Worm (Caenorhabditis elegans) whole organism, L1 larva: Measurements from ENCODE around the gene F52G3.8.

Experiments
- C34B4.2 ChIP-seq: sonication (generic microtip); optimal IDR thresholded peaks from 2 replicates; lab custom pipeline; 2017; ENCODE audit warnings: mild to moderate bottlenecking, missing genetic modification characterization, missing compliant biosample characterization
- aha-1 ChIP-seq: fragments of 150-350 bp; optimal IDR thresholded peaks from 2 replicates; lab custom pipeline; 2014; ENCODE audit warnings: missing biosample characterization, missing genetic modification characterization
- ceh-63 ChIP-seq: fragments of 200-800 bp; sonication (Bioruptor generic); optimal IDR thresholded peaks from 2 replicates; lab custom pipeline; 2018; ENCODE audit warnings: mild to moderate bottlenecking, missing genetic modification characterization, missing compliant biosample characterization
- ceh-8 ChIP-seq: fragments of 200-800 bp; sonication (Bioruptor generic); optimal IDR thresholded peaks from 2 replicates; lab custom pipeline; 2018; ENCODE audit warnings: mild to moderate bottlenecking, missing genetic modification characterization, moderate library complexity, missing compliant biosample characterization
- ceh-82 ChIP-seq, 3 experiments: fragments of 150-350 bp in 1 of 3; sonication (generic microtip) in 2 of 3; optimal IDR thresholded peaks; 2 replicates each; lab custom pipeline; 2014 to 2017; ENCODE audit warnings: missing biosample characterization in 3 of 3, missing genetic modification characterization in 3 of 3
- ceh-90 ChIP-seq: sonication (generic microtip); optimal IDR thresholded peaks from 2 replicates; lab custom pipeline; 2016; ENCODE audit warnings: missing genetic modification characterization, missing compliant biosample characterization
- ces-1 ChIP-seq: fragments of 150-350 bp; optimal IDR thresholded peaks from 2 replicates; lab custom pipeline; 2014; ENCODE audit warnings: missing biosample characterization, missing genetic modification reagents, missing genetic modification characterization
- dpl-1 ChIP-seq, 3 experiments: fragments of 150-350 bp in 2 of 3; sonication (generic microtip) in 1 of 3; optimal IDR thresholded peaks; 2 replicates each; lab custom pipeline; 2014 to 2017; ENCODE audit warnings: missing biosample characterization in 3 of 3, missing genetic modification characterization in 3 of 3, missing genetic modification reagents in 3 of 3
- dsc-1 ChIP-seq: sonication (generic microtip); optimal IDR thresholded peaks from 2 replicates; lab custom pipeline; 2016; ENCODE audit warnings: mild to moderate bottlenecking, missing genetic modification characterization, missing compliant biosample characterization
- efl-3 ChIP-seq: fragments of 200-800 bp; sonication (Bioruptor generic); optimal IDR thresholded peaks from 2 replicates; lab custom pipeline; 2018; ENCODE audit warnings: mild to moderate bottlenecking, missing genetic modification characterization, missing compliant biosample characterization
- egl-13 ChIP-seq: sonication (generic microtip); optimal IDR thresholded peaks from 2 replicates; lab custom pipeline; 2016; ENCODE audit warnings: missing genotype, missing genetic modification reagents, missing genetic modification characterization, missing compliant biosample characterization
- egl-27 ChIP-seq, 2 experiments: fragments of 150-350 bp in 1 of 2; sonication (generic microtip); optimal IDR thresholded peaks; 3 replicates each; lab custom pipeline; 2017 to 2018; ENCODE audit warnings: missing biosample characterization in 2 of 2, missing genetic modification characterization in 2 of 2, missing genetic modification reagents in 2 of 2
- elt-2 ChIP-seq: sonication (generic microtip); optimal IDR thresholded peaks from 2 replicates; lab custom pipeline; 2016; ENCODE audit warnings: missing genetic modification characterization, mild to moderate bottlenecking, inconsistent platforms, missing compliant biosample characterization, missing genetic modification reagents
- elt-3 ChIP-seq, 6 experiments: fragments of 150-350 bp in 1 of 6; sonication (generic microtip); optimal IDR thresholded peaks; 2 replicates each; lab custom pipeline; 2017 to 2018; ENCODE audit warnings: missing biosample characterization in 6 of 6, missing genetic modification characterization in 6 of 6, inconsistent platforms in 1 of 6
- ets-5 ChIP-seq: fragments of 200-800 bp; sonication (Bioruptor generic); IDR thresholded peaks from 2 replicates; pipeline ENCODE4 v1.3.6; 2022; ENCODE audit warnings: missing genetic modification characterization, missing compliant biosample characterization
- fkh-10 ChIP-seq: sonication (generic microtip); optimal IDR thresholded peaks from 2 replicates; lab custom pipeline; 2017; ENCODE audit warnings: missing biosample characterization, missing genetic modification reagents, missing genetic modification characterization
- fkh-4 ChIP-seq: sonication (generic microtip); optimal IDR thresholded peaks from 2 replicates; lab custom pipeline; 2016; ENCODE audit warnings: missing compliant biosample characterization, missing genetic modification characterization, borderline replicate concordance
- fkh-8 ChIP-seq: sonication (generic microtip); optimal IDR thresholded peaks from 2 replicates; lab custom pipeline; 2016; ENCODE audit warnings: mild to moderate bottlenecking, missing genetic modification characterization, missing compliant biosample characterization
- fos-1 ChIP-seq: fragments of 150-350 bp; optimal IDR thresholded peaks from 2 replicates; lab custom pipeline; 2014; ENCODE audit warnings: missing biosample characterization, missing genetic modification characterization
- grh-1 ChIP-seq: fragments of 200-800 bp; sonication (Bioruptor generic); IDR thresholded peaks from 2 replicates; pipeline ENCODE4 v1.3.6; 2022; ENCODE audit warnings: missing genetic modification reagents, missing genetic modification characterization, missing compliant biosample characterization
- hlh-17 ChIP-seq: fragments of 200-800 bp; sonication (Bioruptor generic); optimal IDR thresholded peaks from 2 replicates; lab custom pipeline; 2018; ENCODE audit warnings: missing genetic modification characterization, mild to moderate bottlenecking, missing compliant biosample characterization, moderate library complexity, borderline replicate concordance
- irx-1 ChIP-seq: sonication (generic microtip); optimal IDR thresholded peaks from 2 replicates; lab custom pipeline; 2016; ENCODE audit warnings: missing genetic modification characterization, missing compliant biosample characterization
- jun-1 ChIP-seq: fragments of 150-350 bp; optimal IDR thresholded peaks from 2 replicates; lab custom pipeline; 2014; ENCODE audit warnings: missing biosample characterization, missing genetic modification reagents, missing genetic modification characterization
- lin-14 ChIP-seq: fragments of 200-800 bp; sonication (Bioruptor generic); optimal IDR thresholded peaks from 2 replicates; lab custom pipeline; 2018; ENCODE audit warnings: mild to moderate bottlenecking, missing genetic modification characterization, moderate library complexity, missing compliant biosample characterization
- lin-15B ChIP-seq: fragments of 150-350 bp; sonication (generic microtip); optimal IDR thresholded peaks from 3 replicates; lab custom pipeline; 2014; ENCODE audit warnings: missing biosample characterization, missing genetic modification characterization
- mab-9 ChIP-seq: fragments of 200-800 bp; sonication (Bioruptor generic); IDR thresholded peaks from 2 replicates; pipeline ENCODE4 v1.3.6; 2022; ENCODE audit warnings: missing genetic modification reagents, missing genetic modification characterization, missing compliant biosample characterization
- mdl-1 ChIP-seq, 2 experiments: fragments of 150-350 bp; optimal IDR thresholded peaks; 2 replicates each; lab custom pipeline; 2014 to 2017; ENCODE audit warnings: missing biosample characterization in 2 of 2, missing genetic modification characterization in 2 of 2, inconsistent platforms in 1 of 2
- mef-2 ChIP-seq: fragments of 150-350 bp; optimal IDR thresholded peaks from 2 replicates; lab custom pipeline; 2014; ENCODE audit warnings: missing biosample characterization, missing genetic modification characterization
- mep-1 ChIP-seq: fragments of 150-350 bp; optimal IDR thresholded peaks from 2 replicates; lab custom pipeline; 2014; ENCODE audit warnings: missing biosample characterization, missing genetic modification characterization
- nhr-12 ChIP-seq: sonication (generic microtip); optimal IDR thresholded peaks from 2 replicates; lab custom pipeline; 2017; ENCODE audit warnings: missing biosample characterization, missing genetic modification characterization
- nhr-20 ChIP-seq: sonication (generic microtip); optimal IDR thresholded peaks from 2 replicates; lab custom pipeline; 2016; ENCODE audit warnings: mild to moderate bottlenecking, missing genetic modification characterization, missing compliant biosample characterization
- nhr-237 ChIP-seq: fragments of 150-350 bp; optimal IDR thresholded peaks from 2 replicates; lab custom pipeline; 2014; ENCODE audit warnings: missing biosample characterization, missing genetic modification characterization
- nhr-47 ChIP-seq: sonication (generic microtip); optimal IDR thresholded peaks from 2 replicates; lab custom pipeline; 2016; ENCODE audit warnings: mild to moderate bottlenecking, missing genetic modification characterization, moderate library complexity, missing compliant biosample characterization
- nhr-71 ChIP-seq: sonication (generic microtip); optimal IDR thresholded peaks from 2 replicates; lab custom pipeline; 2016; ENCODE audit warnings: mild to moderate bottlenecking, missing genetic modification characterization, moderate library complexity, missing compliant biosample characterization
- nhr-76 ChIP-seq: sonication (generic microtip); optimal IDR thresholded peaks from 2 replicates; lab custom pipeline; 2017; ENCODE audit warnings: missing biosample characterization, missing genetic modification characterization
- nhr-90 ChIP-seq: sonication (generic microtip); optimal IDR thresholded peaks from 2 replicates; lab custom pipeline; 2016; ENCODE audit warnings: mild to moderate bottlenecking, missing genetic modification characterization, missing compliant biosample characterization; ENCODE audit not compliant: poor library complexity
- rnt-1 ChIP-seq: sonication (generic microtip); optimal IDR thresholded peaks from 2 replicates; lab custom pipeline; 2016; ENCODE audit warnings: mild to moderate bottlenecking, missing genetic modification characterization, moderate library complexity, missing compliant biosample characterization
- skn-1 ChIP-seq: fragments of 150-350 bp; optimal IDR thresholded peaks from 2 replicates; lab custom pipeline; 2014; ENCODE audit warnings: missing biosample characterization, missing genetic modification characterization
- snu-23 ChIP-seq: sonication (generic microtip); optimal IDR thresholded peaks from 2 replicates; lab custom pipeline; 2016; ENCODE audit warnings: missing genetic modification characterization, missing compliant biosample characterization
- sox-4 ChIP-seq: sonication (generic microtip); optimal IDR thresholded peaks from 2 replicates; lab custom pipeline; 2016; ENCODE audit warnings: missing genetic modification characterization, missing compliant biosample characterization
- sptf-1 ChIP-seq: fragments of 150-350 bp; optimal IDR thresholded peaks from 2 replicates; lab custom pipeline; 2014; ENCODE audit warnings: missing biosample characterization, missing genetic modification characterization
- unc-30 ChIP-seq: sonication (generic microtip); optimal IDR thresholded peaks from 2 replicates; lab custom pipeline; 2017; ENCODE audit warnings: missing biosample characterization, missing genetic modification characterization
- unc-98 ChIP-seq: fragments of 200-800 bp; sonication (Bioruptor generic); IDR thresholded peaks from 2 replicates; pipeline ENCODE4 v1.3.6; 2022; ENCODE audit warnings: missing genetic modification characterization, missing compliant biosample characterization
- xbp-1 ChIP-seq: sonication (generic microtip); optimal IDR thresholded peaks from 2 replicates; lab custom pipeline; 2016; ENCODE audit warnings: missing genetic modification characterization, missing compliant biosample characterization
- ztf-4 ChIP-seq: fragments of 150-350 bp; optimal IDR thresholded peaks from 2 replicates; lab custom pipeline; 2014; ENCODE audit warnings: missing biosample characterization, missing genetic modification characterization

Gene F52G3.8

ce11 chrX:16965888-16966287, 13.1 kb upstream of the F52G3.8 start:
- TF ChIP-seq fkh-4 (tag; lab: Kevin White, UChicago) (no peak), lin-14 (no peak), fkh-8 (tag; lab: Kevin White, UChicago) (no peak), egl-13 (no peak)

- TF ChIP-seq elt-2 (tag; lab: Kevin White, UChicago) (peak; percentile 6), dsc-1 (tag; lab: Kevin White, UChicago) (no peak)
Observed at ce11 chrX:16963519-16963971, 10.8 kb upstream of the F52G3.8 start, which contains the start of the genes F52G3.1 and F52G3.7. F52G3.1 (plus strand) TSS chrX:16963871. F52G3.7 (plus strand) TSS chrX:16963921.

DNA sequence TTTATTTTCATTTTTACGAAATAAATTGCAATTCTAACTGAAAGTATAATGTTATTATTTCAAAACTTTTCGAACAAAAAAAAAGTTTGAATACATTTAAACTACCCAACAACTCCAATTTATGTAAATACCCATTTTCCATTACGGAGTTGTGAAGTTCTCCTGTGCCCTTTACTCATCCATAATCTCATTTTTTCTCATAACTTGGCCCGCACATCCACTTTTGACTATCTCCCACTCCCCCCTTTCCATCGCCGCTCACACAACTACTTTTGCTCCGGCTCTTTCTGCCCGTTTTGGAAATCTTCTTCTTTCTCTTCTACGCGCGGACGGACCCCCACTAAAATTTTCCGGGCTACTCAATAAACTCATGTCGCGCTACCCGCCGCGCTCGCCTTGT, 9.9 kb upstream of the F52G3.8 start:
- TF ChIP-seq mab-9 (GFP tag; lab: Robert Waterston, UW) = no peak
- peak; percentile 15 for TF ChIP-seq lin-14
- no peak for TF ChIP-seq nhr-90 (tag; lab: Kevin White, UChicago)
- no peak for TF ChIP-seq dpl-1 (GFP tag; optimal IDR thresholded peaks at IDR 0.05; lab: Kevin White, UChicago)
- no peak for TF ChIP-seq snu-23 (GFP tag; lab: Kevin White, UChicago)

- no peak for TF ChIP-seq efl-3 (GFP tag; lab: Kevin White, UChicago)
- TF ChIP-seq dsc-1 (tag; lab: Kevin White, UChicago) = peak; percentile 69
- TF ChIP-seq fkh-4 (tag; lab: Kevin White, UChicago) = no peak
- no peak for TF ChIP-seq ces-1
- no peak for TF ChIP-seq ets-5 (GFP tag; lab: Robert Waterston, UW)
- no peak for TF ChIP-seq ceh-90 (tag; lab: Kevin White, UChicago)
- TF ChIP-seq jun-1 (tag; lab: Kevin White, UChicago) = peak; percentile 84
- TF ChIP-seq nhr-12 (tag; lab: Kevin White, UChicago) = no peak
- TF ChIP-seq C34B4.2 = no peak
- peak; percentile 46 for TF ChIP-seq nhr-76 (tag; lab: Kevin White, UChicago)
- TF ChIP-seq elt-3 (tag; optimal IDR thresholded peaks at IDR 0.05; lab: Kevin White, UChicago) = peak in 2 of 6 experiments; percentile 57 to 67
- TF ChIP-seq mep-1 (tag; lab: Kevin White, UChicago) = peak; percentile 77
- peak; percentile 62 to 77 for TF ChIP-seq egl-27 (tag; optimal IDR thresholded peaks at IDR 0.05; lab: Kevin White, UChicago)
- TF ChIP-seq grh-1 (GFP tag; lab: Robert Waterston, UW) = no peak; the same call in 1 of the 2 replicates
- TF ChIP-seq egl-13 = peak; percentile 62
- no peak for TF ChIP-seq lin-15B (tag; lab: Kevin White, UChicago)
- TF ChIP-seq skn-1 (tag; lab: Kevin White, UChicago) = peak; percentile 63
- no peak for TF ChIP-seq hlh-17 (GFP tag; lab: Kevin White, UChicago)
- no peak for TF ChIP-seq aha-1
- peak; percentile 86 for TF ChIP-seq nhr-47 (tag; lab: Kevin White, UChicago)
- no peak for TF ChIP-seq sox-4 (tag; lab: Kevin White, UChicago)
- peak; percentile 30 for TF ChIP-seq nhr-237 (tag; lab: Kevin White, UChicago)
- no peak for TF ChIP-seq sptf-1
- no peak for TF ChIP-seq unc-98 (GFP tag; lab: Robert Waterston, UW)
- TF ChIP-seq fos-1 (tag; lab: Kevin White, UChicago) = peak; percentile 80
- peak; percentile 91 for TF ChIP-seq nhr-71 (tag; lab: Kevin White, UChicago)
- no peak for TF ChIP-seq ceh-63
- peak; percentile 86 for TF ChIP-seq rnt-1 (tag; lab: Kevin White, UChicago)
- TF ChIP-seq mdl-1 (tag; optimal IDR thresholded peaks at IDR 0.05; lab: Kevin White, UChicago) = peak in 1 of 2 experiments; percentile 91
- peak; percentile 78 for TF ChIP-seq ztf-4 (tag; lab: Kevin White, UChicago)
- no peak for TF ChIP-seq unc-30 (tag; lab: Kevin White, UChicago)
- TF ChIP-seq nhr-20 (tag; lab: Kevin White, UChicago) = peak; percentile 88
- peak; percentile 70 for TF ChIP-seq irx-1
- no peak for TF ChIP-seq mef-2
- TF ChIP-seq ceh-82 (tag; optimal IDR thresholded peaks at IDR 0.05; lab: Kevin White, UChicago) = peak; percentile 72 to 95 (median 85)
- TF ChIP-seq fkh-10 (GFP tag; lab: Kevin White, UChicago) = peak; percentile 88
- TF ChIP-seq mab-9 (GFP tag; lab: Robert Waterston, UW) = peak; percentile 69; the same call in 1 of the 2 replicates
- peak; percentile 55 for TF ChIP-seq ceh-8 (GFP tag; lab: Kevin White, UChicago)
- TF ChIP-seq xbp-1 = peak; percentile 69
Observed at ce11 chrX:16961387-16961786, 8.6 kb upstream of the F52G3.8 start.
